Worm (Caenorhabditis elegans): ENCODE measurements around the gene F25D1.5.

The F25D1.5 gene

DNA sequence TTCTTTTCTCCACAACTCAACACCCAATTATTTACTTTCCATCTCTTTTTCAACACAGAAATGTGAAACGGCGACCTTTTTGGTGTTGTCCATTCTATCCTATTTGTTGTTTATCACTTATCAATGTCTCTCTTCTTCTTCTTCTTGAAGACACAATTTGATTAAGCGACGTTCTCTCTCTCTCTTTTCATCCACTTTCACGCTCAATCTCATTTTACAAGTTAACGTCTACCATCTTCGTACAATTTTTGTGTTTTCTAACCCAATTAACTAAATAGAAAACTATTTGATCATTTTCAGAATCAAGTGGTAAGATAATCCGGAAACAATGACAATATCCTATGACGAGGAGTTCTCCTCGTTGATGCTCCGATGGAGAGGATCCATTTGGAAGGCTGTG, 11.1 kb upstream of the F25D1.5 start, which contains the start of gene best-14:
TSS of gene best-14 (plus strand) at position 301 of the 400 bp plus-strand sequence.
- no peak for TF ChIP-seq tbx-7 (tag; optimal IDR thresholded peaks at IDR 0.05)
- TF ChIP-seq Y22D7AL.16 (tag; optimal IDR thresholded peaks at IDR 0.05): no peak
- no peak for TF ChIP-seq ceh-14 (tag; optimal IDR thresholded peaks at IDR 0.05)
- no peak for TF ChIP-seq gmeb-2 (tag; optimal IDR thresholded peaks at IDR 0.05)
- no peak for TF ChIP-seq fkh-6 (tag; optimal IDR thresholded peaks at IDR 0.05)
- TF ChIP-seq unc-55 (GFP tag; optimal IDR thresholded peaks at IDR 0.05): no peak
- TF ChIP-seq sdc-2 (tag; optimal IDR thresholded peaks at IDR 0.05): no peak
- TF ChIP-seq npax-4 (tag; optimal IDR thresholded peaks at IDR 0.05): no peak
- no peak for TF ChIP-seq C38D4.7 (GFP tag; optimal IDR thresholded peaks at IDR 0.05)
- TF ChIP-seq ceh-9 (tag; optimal IDR thresholded peaks at IDR 0.05): no peak
- TF ChIP-seq fax-1 (tag; optimal IDR thresholded peaks at IDR 0.05): no peak
- no peak for TF ChIP-seq ceh-48 (tag; optimal IDR thresholded peaks at IDR 0.05)
- TF ChIP-seq unc-3 (GFP tag; conservative IDR thresholded peaks at IDR 0.05): no peak
- no peak for TF ChIP-seq unc-3 (tag; optimal IDR thresholded peaks at IDR 0.05)
- TF ChIP-seq pha-4 (tag; optimal IDR thresholded peaks at IDR 0.05): no peak
- no peak for TF ChIP-seq pax-1 (tag; optimal IDR thresholded peaks at IDR 0.05)
- no peak for TF ChIP-seq ets-4 (tag; optimal IDR thresholded peaks at IDR 0.05)
- no peak for TF ChIP-seq mec-3 (tag; optimal IDR thresholded peaks at IDR 0.05; ENCODE audit: borderline replicate concordance)
- no peak for TF ChIP-seq pha-2 (tag; optimal IDR thresholded peaks at IDR 0.05)
- no peak for TF ChIP-seq ceh-31 (tag; optimal IDR thresholded peaks at IDR 0.05)

DNA sequence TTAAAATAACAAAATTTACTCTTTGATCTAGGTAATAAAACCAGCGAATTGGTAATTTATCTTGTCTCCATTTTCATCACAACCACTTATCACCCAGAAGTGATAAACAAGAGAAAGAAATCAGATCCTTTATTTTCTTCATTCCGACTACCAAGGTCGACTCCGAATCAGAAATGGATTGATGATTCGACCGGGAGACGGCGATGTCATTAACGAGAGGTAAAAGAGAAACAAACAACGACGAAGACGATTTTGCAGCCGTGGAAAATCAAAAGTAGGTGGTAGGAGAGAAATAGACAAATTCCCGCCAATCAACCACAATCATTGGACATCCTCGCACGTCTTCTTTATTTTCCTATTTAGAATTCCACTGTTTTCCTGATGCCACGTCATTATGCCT, 10.5 kb upstream of the F25D1.5 start:
- TF ChIP-seq ceh-18 (tag; optimal IDR thresholded peaks at IDR 0.05) (no peak), ceh-2 (tag; optimal IDR thresholded peaks at IDR 0.05) (no peak)

DNA sequence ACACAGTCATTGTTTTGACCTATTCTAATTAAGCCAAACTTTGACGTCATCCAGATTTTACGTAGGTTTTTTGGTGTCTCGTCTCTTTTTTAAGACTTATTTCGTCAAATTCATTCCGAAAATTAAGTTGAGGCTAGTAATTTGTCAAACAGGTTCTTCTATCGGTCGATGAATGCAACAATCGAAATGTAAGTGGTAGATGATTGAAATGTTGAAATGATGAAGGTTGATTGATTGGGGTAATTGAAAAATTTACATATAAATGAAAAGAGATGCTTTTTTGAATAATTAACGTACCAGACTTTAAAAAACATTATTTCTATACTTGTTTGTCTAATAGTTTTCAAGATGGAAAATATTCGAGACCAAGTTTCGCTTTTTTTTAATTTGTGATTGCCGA, 9.8 kb upstream of the F25D1.5 start:
- TF ChIP-seq unc-55 (GFP tag; optimal IDR thresholded peaks at IDR 0.05) (no peak), fax-1 (tag; optimal IDR thresholded peaks at IDR 0.05) (no peak), C08G9.2 (tag; optimal IDR thresholded peaks at IDR 0.05) (no peak), K09A11.1 (tag; optimal IDR thresholded peaks at IDR 0.05; ENCODE audit: insufficient read depth) (no peak), ceh-22 (tag; optimal IDR thresholded peaks at IDR 0.05) (no peak), hlh-8 (tag; optimal IDR thresholded peaks at IDR 0.05) (no peak), T23F11.4 (GFP tag; optimal IDR thresholded peaks at IDR 0.05) (no peak), lim-6 (tag; optimal IDR thresholded peaks at IDR 0.05) (no peak), sdc-2 (tag; optimal IDR thresholded peaks at IDR 0.05) (no peak), ceh-9 (tag; optimal IDR thresholded peaks at IDR 0.05) (no peak), ceh-34 (tag; optimal IDR thresholded peaks at IDR 0.05) (no peak), tbx-7 (tag; optimal IDR thresholded peaks at IDR 0.05) (no peak), madf-2 (tag; optimal IDR thresholded peaks at IDR 0.05) (no peak), ceh-19 (GFP tag; optimal IDR thresholded peaks at IDR 0.05) (no peak), F13H6.1 (tag; optimal IDR thresholded peaks at IDR 0.05) (no peak), lin-11 (tag; optimal IDR thresholded peaks at IDR 0.05) (no peak), unc-42 (tag; optimal IDR thresholded peaks at IDR 0.05) (no peak), npax-4 (tag; optimal IDR thresholded peaks at IDR 0.05) (no peak), tbx-2 (tag; optimal IDR thresholded peaks at IDR 0.05) (no peak), unc-86 (tag; optimal IDR thresholded peaks at IDR 0.05) (no peak)

DNA sequence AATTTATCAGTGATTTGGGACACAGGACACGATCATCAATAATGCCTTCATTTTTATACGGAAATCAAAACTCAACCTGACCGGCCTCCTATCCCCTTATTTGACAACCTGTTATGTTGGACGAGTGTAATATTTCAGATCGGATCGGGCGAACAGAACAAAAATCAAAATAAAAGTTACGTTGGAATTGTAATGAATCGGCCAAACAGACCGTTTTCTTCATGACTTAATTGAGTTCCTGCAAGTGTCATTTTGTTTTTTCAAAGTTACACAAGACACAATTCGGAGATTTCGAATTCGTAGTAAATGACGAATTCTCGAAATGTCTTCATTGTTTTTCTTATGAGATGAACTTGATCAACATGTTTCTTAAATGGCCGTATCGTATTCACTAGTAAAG, 8.7 kb upstream of the F25D1.5 start, which contains the start of gene F32G8.3:
TSS of gene F32G8.3 (minus strand) at position 101 of the 400 bp plus-strand sequence.
- TF ChIP-seq tbx-7 (tag; optimal IDR thresholded peaks at IDR 0.05) (no peak), ceh-24 (tag; optimal IDR thresholded peaks at IDR 0.05) (no peak), nhr-11 (tag; optimal IDR thresholded peaks at IDR 0.05) (no peak), unc-3 (GFP tag; conservative IDR thresholded peaks at IDR 0.05) (no peak), unc-3 (tag; optimal IDR thresholded peaks at IDR 0.05) (no peak), fkh-6 (tag; optimal IDR thresholded peaks at IDR 0.05) (no peak), dmd-4 (tag; optimal IDR thresholded peaks at IDR 0.05; ENCODE audit: borderline replicate concordance) (no peak), ceh-18 (tag; optimal IDR thresholded peaks at IDR 0.05) (no peak), pag-3 (tag; optimal IDR thresholded peaks at IDR 0.05; ENCODE audit: borderline replicate concordance) (no peak), ets-4 (tag; optimal IDR thresholded peaks at IDR 0.05) (no peak), sox-2 (GFP tag; IDR thresholded peaks at IDR 0.05) (no peak), pat-9 (tag; optimal IDR thresholded peaks at IDR 0.05) (no peak)
